Worm (Caenorhabditis elegans) whole organism, mixed stage, embryonic: ENCODE results near the gene R04B5.6.

Experiments
- ces-1 ChIP-seq: fragments of 150-350 bp; optimal IDR thresholded peaks from 2 replicates; lab custom pipeline; 2014; ENCODE audit warnings: missing biosample characterization, missing genetic modification reagents, missing genetic modification characterization
- cnd-1 ChIP-seq: fragments of 200-800 bp; sonication (Bioruptor generic); optimal IDR thresholded peaks from 2 replicates; lab custom pipeline; 2018; ENCODE audit warnings: mild to moderate bottlenecking, missing genetic modification characterization, missing compliant biosample characterization
- elt-1 ChIP-seq: sonication (generic microtip); optimal IDR thresholded peaks from 2 replicates; lab custom pipeline; 2017; ENCODE audit warnings: missing genetic modification characterization, mild to moderate bottlenecking, missing compliant biosample characterization, antibody characterized with exemption, moderate library complexity, borderline replicate concordance; ENCODE audit not compliant: insufficient read depth
- lsy-2 ChIP-seq: fragments of 150-350 bp; optimal IDR thresholded peaks from 2 replicates; lab custom pipeline; 2014; ENCODE audit warnings: missing biosample characterization, missing genetic modification characterization
- nhr-12 ChIP-seq: fragments of 150-350 bp; optimal IDR thresholded peaks from 2 replicates; lab custom pipeline; 2014; ENCODE audit warnings: missing biosample characterization, missing genetic modification characterization
- nhr-76 ChIP-seq: sonication (generic microtip); optimal IDR thresholded peaks from 2 replicates; lab custom pipeline; 2017; ENCODE audit warnings: missing biosample characterization, missing genetic modification characterization
- pha-4 ChIP-seq: fragments of 150-350 bp; optimal IDR thresholded peaks from 2 replicates; lab custom pipeline; 2018; ENCODE audit warnings: missing biosample characterization, missing genetic modification reagents, missing genetic modification characterization
- snpc-4 ChIP-seq: fragments of 150-350 bp; optimal IDR thresholded peaks from 2 replicates; lab custom pipeline; 2014; ENCODE audit warnings: missing biosample characterization, missing genetic modification characterization
- sptf-1 ChIP-seq: sonication (generic microtip); optimal IDR thresholded peaks from 2 replicates; lab custom pipeline; 2017; ENCODE audit warnings: mild to moderate bottlenecking, missing genetic modification characterization, moderate library complexity, missing compliant biosample characterization
- unc-39 ChIP-seq: fragments of 150-350 bp; optimal IDR thresholded peaks from 2 replicates; lab custom pipeline; 2014; ENCODE audit warnings: missing biosample characterization, missing genetic modification characterization

DNA sequence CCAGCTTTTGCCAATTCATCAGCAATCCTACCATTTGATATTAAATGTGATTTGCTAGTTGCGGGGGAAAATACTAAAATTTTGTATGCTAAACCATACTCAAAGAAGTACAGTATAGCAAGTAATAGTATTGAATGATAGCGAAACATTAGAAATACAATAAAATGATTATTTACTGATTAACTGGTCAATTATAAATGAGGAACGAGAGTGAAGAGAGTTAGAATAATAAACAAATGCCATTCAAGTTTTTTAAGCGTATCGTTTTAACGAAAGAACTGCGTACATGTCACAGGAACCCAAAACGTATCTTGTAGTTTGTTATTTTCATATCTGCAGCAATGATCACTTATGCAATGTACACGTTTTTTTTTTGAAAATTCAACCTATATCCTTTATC, 13.5 kb downstream of the R04B5.6 start, which contains the start of gene ugt-47:
- no peak for TF ChIP-seq snpc-4 (tag; lab: Kevin White, UChicago)
- no peak for TF ChIP-seq lsy-2 (tag; lab: Kevin White, UChicago)
- no peak for TF ChIP-seq nhr-12
- no peak for TF ChIP-seq elt-1 (tag; lab: Kevin White, UChicago)
- TF ChIP-seq cnd-1 (tag; lab: Kevin White, UChicago) = no peak
- no peak for TF ChIP-seq ces-1 (GFP tag; lab: Kevin White, UChicago)
- no peak for TF ChIP-seq nhr-76 (tag; lab: Kevin White, UChicago)
- TF ChIP-seq unc-39 (tag; lab: Kevin White, UChicago) = no peak
- no peak for TF ChIP-seq pha-4 (tag; lab: Kevin White, UChicago)
- TF ChIP-seq sptf-1 (tag; lab: Kevin White, UChicago) = no peak
